Worm (Caenorhabditis elegans) whole organism, late embryonic: ENCODE measurements around the gene vha-11.

Experiments
- C38D4.7 ChIP-seq: fragments of 200-800 bp; sonication (Bioruptor generic); optimal IDR thresholded peaks from 2 replicates; lab custom pipeline; 2018; ENCODE audit warnings: mild to moderate bottlenecking, missing genetic modification characterization, moderate library complexity, missing compliant biosample characterization
- K09A11.1 ChIP-seq: sonication (generic microtip); optimal IDR thresholded peaks from 2 replicates; lab custom pipeline; 2017; ENCODE audit warnings: antibody characterized with exemption, mild to moderate bottlenecking, missing genetic modification characterization, missing compliant biosample characterization; ENCODE audit not compliant: insufficient read depth
- Y22D7AL.16 ChIP-seq: sonication (generic microtip); optimal IDR thresholded peaks from 2 replicates; lab custom pipeline; 2016; ENCODE audit warnings: missing genetic modification characterization, missing compliant biosample characterization
- ceh-14 ChIP-seq: sonication (generic microtip); optimal IDR thresholded peaks from 2 replicates; lab custom pipeline; 2016; ENCODE audit warnings: missing genotype, missing genetic modification characterization, missing compliant biosample characterization
- ceh-18 ChIP-seq: sonication (generic microtip); optimal IDR thresholded peaks from 2 replicates; lab custom pipeline; 2016; ENCODE audit warnings: missing genetic modification characterization, missing compliant biosample characterization
- ceh-2 ChIP-seq: sonication (generic microtip); optimal IDR thresholded peaks from 2 replicates; lab custom pipeline; 2016; ENCODE audit warnings: missing genotype, missing genetic modification characterization, missing compliant biosample characterization
- ceh-30 ChIP-seq: fragments of 150-350 bp; optimal IDR thresholded peaks from 2 replicates; lab custom pipeline; 2014; ENCODE audit warnings: missing biosample characterization, missing genetic modification characterization
- ceh-31 ChIP-seq: sonication (generic microtip); optimal IDR thresholded peaks from 2 replicates; lab custom pipeline; 2016; ENCODE audit warnings: missing genetic modification characterization, missing compliant biosample characterization
- ceh-45 ChIP-seq: fragments of 200-800 bp; sonication (Bioruptor generic); IDR thresholded peaks from 2 replicates; pipeline ENCODE4 v1.3.6; 2022; ENCODE audit warnings: missing genetic modification reagents, missing genetic modification characterization, missing compliant biosample characterization
- ceh-48 ChIP-seq: sonication (generic microtip); optimal IDR thresholded peaks from 2 replicates; lab custom pipeline; 2016; ENCODE audit warnings: missing genetic modification characterization, inconsistent platforms, missing compliant biosample characterization
- dmd-4 ChIP-seq: sonication (generic microtip); optimal IDR thresholded peaks from 2 replicates; lab custom pipeline; 2016; ENCODE audit warnings: borderline replicate concordance, missing genetic modification characterization, missing compliant biosample characterization
- elt-2 ChIP-seq: sonication (generic microtip); optimal IDR thresholded peaks from 2 replicates; lab custom pipeline; 2016; ENCODE audit warnings: missing genetic modification reagents, missing genetic modification characterization, missing compliant biosample characterization
- fax-1 ChIP-seq: sonication (generic microtip); optimal IDR thresholded peaks from 2 replicates; lab custom pipeline; 2016; ENCODE audit warnings: missing genotype, missing genetic modification characterization, missing compliant biosample characterization
- fkh-10 ChIP-seq: fragments of 150-350 bp; optimal IDR thresholded peaks from 2 replicates; lab custom pipeline; 2014; ENCODE audit warnings: missing biosample characterization, missing genetic modification reagents, missing genetic modification characterization
- fkh-6 ChIP-seq: sonication (generic microtip); optimal IDR thresholded peaks from 2 replicates; lab custom pipeline; 2016; ENCODE audit warnings: missing genetic modification characterization, missing compliant biosample characterization
- hlh-13 ChIP-seq: fragments of 200-800 bp; sonication (Bioruptor generic); optimal IDR thresholded peaks from 2 replicates; lab custom pipeline; 2018; ENCODE audit warnings: mild to moderate bottlenecking, missing genetic modification characterization, missing compliant biosample characterization
- hlh-30 ChIP-seq: sonication (generic microtip); optimal IDR thresholded peaks from 2 replicates; lab custom pipeline; 2017; ENCODE audit warnings: antibody characterized with exemption, missing genetic modification characterization, missing compliant biosample characterization; ENCODE audit not compliant: insufficient read depth
- hlh-8 ChIP-seq: sonication (generic microtip); optimal IDR thresholded peaks from 2 replicates; lab custom pipeline; 2016; ENCODE audit warnings: missing genotype, missing genetic modification characterization, missing compliant biosample characterization
- lim-6 ChIP-seq: sonication (generic microtip); optimal IDR thresholded peaks from 2 replicates; lab custom pipeline; 2016; ENCODE audit warnings: missing genetic modification characterization, missing compliant biosample characterization
- madf-2 ChIP-seq: sonication (generic microtip); optimal IDR thresholded peaks from 2 replicates; lab custom pipeline; 2017; ENCODE audit warnings: missing genetic modification characterization, missing compliant biosample characterization
- mec-3 ChIP-seq: sonication (generic microtip); optimal IDR thresholded peaks from 2 replicates; lab custom pipeline; 2016; ENCODE audit warnings: borderline replicate concordance, missing genetic modification characterization, missing compliant biosample characterization
- npax-4 ChIP-seq: sonication (generic microtip); optimal IDR thresholded peaks from 2 replicates; lab custom pipeline; 2016; ENCODE audit warnings: missing genetic modification characterization, missing compliant biosample characterization
- odd-2 ChIP-seq: sonication (generic microtip); optimal IDR thresholded peaks from 2 replicates; lab custom pipeline; 2017; ENCODE audit warnings: antibody characterized with exemption, mild to moderate bottlenecking, missing genetic modification characterization, missing compliant biosample characterization
- pag-3 ChIP-seq: sonication (generic microtip); optimal IDR thresholded peaks from 2 replicates; lab custom pipeline; 2016; ENCODE audit warnings: missing compliant biosample characterization, missing genetic modification characterization, borderline replicate concordance
- pat-9 ChIP-seq: fragments of 200-800 bp; sonication (Bioruptor generic); optimal IDR thresholded peaks from 2 replicates; lab custom pipeline; 2018; ENCODE audit warnings: mild to moderate bottlenecking, missing genetic modification characterization, moderate library complexity, missing compliant biosample characterization
- pax-1 ChIP-seq: fragments of 150-350 bp; optimal IDR thresholded peaks from 2 replicates; lab custom pipeline; 2014; ENCODE audit warnings: missing biosample characterization, missing genetic modification characterization
- pha-4 ChIP-seq: fragments of 150-350 bp; optimal IDR thresholded peaks from 2 replicates; lab custom pipeline; 2018; ENCODE audit warnings: missing biosample characterization, missing genetic modification reagents, missing genetic modification characterization
- pqm-1 ChIP-seq: sonication (generic microtip); optimal IDR thresholded peaks from 2 replicates; lab custom pipeline; 2016; ENCODE audit warnings: missing genetic modification characterization, missing compliant biosample characterization
- pros-1 ChIP-seq: fragments of 150-350 bp; optimal IDR thresholded peaks from 2 replicates; lab custom pipeline; 2014; ENCODE audit warnings: missing biosample characterization, missing genetic modification reagents, missing genetic modification characterization
- ref-2 ChIP-seq: sonication (generic microtip); optimal IDR thresholded peaks from 2 replicates; lab custom pipeline; 2016; ENCODE audit warnings: missing genetic modification characterization, missing compliant biosample characterization
- rnt-1 ChIP-seq: sonication (generic microtip); optimal IDR thresholded peaks from 2 replicates; lab custom pipeline; 2016; ENCODE audit warnings: missing genetic modification characterization, missing compliant biosample characterization
- sdc-2 ChIP-seq: sonication (generic microtip); optimal IDR thresholded peaks from 2 replicates; lab custom pipeline; 2016; ENCODE audit warnings: missing genotype, missing genetic modification characterization, missing compliant biosample characterization
- sox-2 ChIP-seq: fragments of 200-800 bp; sonication (Bioruptor generic); IDR thresholded peaks from 2 replicates; pipeline ENCODE4 v1.3.6; 2022; ENCODE audit warnings: missing genetic modification reagents, missing genetic modification characterization, missing compliant biosample characterization
- syd-9 ChIP-seq: sonication (generic microtip); optimal IDR thresholded peaks from 2 replicates; lab custom pipeline; 2016; ENCODE audit warnings: mild to moderate bottlenecking, missing genetic modification characterization, moderate library complexity, missing compliant biosample characterization
- tbx-2 ChIP-seq: sonication (generic microtip); optimal IDR thresholded peaks from 2 replicates; lab custom pipeline; 2016; ENCODE audit warnings: missing genetic modification characterization, missing compliant biosample characterization
- tbx-7 ChIP-seq: sonication (generic microtip); optimal IDR thresholded peaks from 2 replicates; lab custom pipeline; 2016; ENCODE audit warnings: missing genotype, missing genetic modification characterization, missing compliant biosample characterization
- ttx-3 ChIP-seq: sonication (generic microtip); optimal IDR thresholded peaks from 2 replicates; lab custom pipeline; 2016; ENCODE audit warnings: missing genetic modification reagents, missing genetic modification characterization, missing compliant biosample characterization
- unc-42 ChIP-seq: sonication (generic microtip); optimal IDR thresholded peaks from 2 replicates; lab custom pipeline; 2016; ENCODE audit warnings: missing genotype, missing genetic modification characterization, missing compliant biosample characterization
- ztf-16 ChIP-seq: sonication (generic microtip); optimal IDR thresholded peaks from 2 replicates; lab custom pipeline; 2017; ENCODE audit warnings: missing genetic modification characterization, missing compliant biosample characterization

vha-11 gene

ce11 chrIV:2313721-2314683 lies at the start of gene vha-11:
Gene vha-11 (minus strand): TSS chrIV:2314567.
- TF ChIP-seq fkh-10 (GFP tag; lab: Kevin White, UChicago) (no peak), unc-42 (tag; lab: Kevin White, UChicago) (no peak), ceh-48 (tag; lab: Kevin White, UChicago) (peak; percentile 58)

ce11 chrIV:2348862-2349321 lies 34.5 kb upstream of the vha-11 start, which contains the start of the genes ppgn-1 and tftc-1:
Gene ppgn-1 (minus strand): TSS chrIV:2348912.
Gene tftc-1 (plus strand): TSS chrIV:2349271.
- TF ChIP-seq unc-42 (tag; lab: Kevin White, UChicago) (peak; percentile 21), npax-4 (no peak)

ce11 chrIV:2334012-2334411 lies 19.6 kb upstream of the vha-11 start:
- TF ChIP-seq syd-9 (tag; lab: Kevin White, UChicago) (no peak), madf-2 (tag; lab: Kevin White, UChicago) (no peak), pros-1 (tag; lab: Kevin White, UChicago) (no peak), ttx-3 (tag; lab: Kevin White, UChicago) (no peak), sdc-2 (tag; lab: Kevin White, UChicago) (no peak)
- TF ChIP-seq, all 69 proteins: peak for 0

- TF ChIP-seq ceh-31 (no peak), odd-2 (tag; lab: Kevin White, UChicago) (no peak), rnt-1 (tag; lab: Kevin White, UChicago) (no peak), ceh-18 (tag; lab: Kevin White, UChicago) (no peak), ztf-16 (tag; lab: Kevin White, UChicago) (no peak), hlh-13 (GFP tag; lab: Kevin White, UChicago) (no peak), tbx-2 (tag; lab: Kevin White, UChicago) (no peak), ceh-2 (tag; lab: Kevin White, UChicago) (no peak), mec-3 (tag; lab: Kevin White, UChicago) (no peak), ceh-14 (tag; lab: Kevin White, UChicago) (no peak), K09A11.1 (tag; lab: Kevin White, UChicago) (no peak), ceh-45 (GFP tag; lab: Robert Waterston, UW) (no peak), hlh-8 (tag; lab: Kevin White, UChicago) (no peak), syd-9 (tag; lab: Kevin White, UChicago) (no peak)
These were observed 15.2 kb upstream of the vha-11 start, which contains the start of gene nhr-236 for ce11 chrIV:2329540-2329939. Gene nhr-236 (minus strand): TSS chrIV:2329640.

- no peak for TF ChIP-seq fax-1 (tag; lab: Kevin White, UChicago)
- no peak for TF ChIP-seq ceh-31
- TF ChIP-seq hlh-30 (tag; lab: Kevin White, UChicago), result no peak
- TF ChIP-seq ceh-45 (GFP tag; lab: Robert Waterston, UW), result no peak
- TF ChIP-seq pqm-1, result no peak
- TF ChIP-seq ztf-16 (tag; lab: Kevin White, UChicago), result no peak
- no peak for TF ChIP-seq elt-2 (tag; lab: Kevin White, UChicago)
- TF ChIP-seq ceh-30 (tag; lab: Kevin White, UChicago), result no peak
- no peak for TF ChIP-seq lim-6 (tag; lab: Kevin White, UChicago)
These were observed 12.9 kb upstream of the vha-11 start for ce11 chrIV:2327317-2327716.

ce11 chrIV:2322998-2323397 lies 8.6 kb upstream of the vha-11 start, which contains the start of gene nsy-4:
Gene nsy-4 (plus strand): TSS chrIV:2323271.
- TF ChIP-seq fkh-6 (no peak), pqm-1 (no peak), ref-2 (tag; lab: Kevin White, UChicago) (no peak), pha-4 (tag; lab: Kevin White, UChicago) (no peak), K09A11.1 (tag; lab: Kevin White, UChicago) (no peak), pat-9 (tag; lab: Kevin White, UChicago) (no peak), C38D4.7 (GFP tag; lab: Kevin White, UChicago) (no peak), pax-1 (tag; lab: Kevin White, UChicago) (no peak), mec-3 (tag; lab: Kevin White, UChicago) (no peak), unc-42 (tag; lab: Kevin White, UChicago) (no peak), sox-2 (GFP tag; lab: Robert Waterston, UW) (no peak), tbx-2 (tag; lab: Kevin White, UChicago) (no peak), pag-3 (tag; lab: Kevin White, UChicago) (no peak), Y22D7AL.16 (no peak), ceh-45 (GFP tag; lab: Robert Waterston, UW) (no peak), dmd-4 (no peak), tbx-7 (tag; lab: Kevin White, UChicago) (no peak)
